Worm (Caenorhabditis elegans): ENCODE data around the gene wht-4.

DNA sequence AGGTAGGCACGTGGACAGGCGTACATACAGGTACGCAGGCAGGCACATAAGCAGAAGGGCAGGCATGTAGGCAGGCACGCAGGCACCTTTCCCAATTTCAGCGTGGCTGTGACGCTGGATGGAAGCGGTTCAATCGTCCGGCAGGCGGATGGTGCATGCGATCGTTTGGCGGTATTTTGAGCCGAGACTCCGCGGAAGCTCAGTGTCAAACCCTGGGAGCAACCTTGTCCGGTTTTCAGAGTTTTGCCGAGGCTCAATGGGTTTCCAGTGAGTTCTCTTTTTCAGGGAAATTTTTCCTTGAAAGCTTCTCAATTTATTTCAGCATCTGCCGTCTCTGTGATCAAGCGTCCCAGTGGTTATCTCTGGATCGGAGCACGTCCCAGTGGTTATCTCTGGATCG lies 28.5 kb upstream of the wht-4 start:
- no peak for TF ChIP-seq nhr-48 (tag; optimal IDR thresholded peaks at IDR 0.05)
- no peak for TF ChIP-seq nhr-10 (tag; optimal IDR thresholded peaks at IDR 0.05)
- TF ChIP-seq ceh-28 (tag; optimal IDR thresholded peaks at IDR 0.05), result no peak
- TF ChIP-seq egl-27 (tag; optimal IDR thresholded peaks at IDR 0.05), result no peak
- no peak for TF ChIP-seq lim-7 (GFP tag; IDR thresholded peaks at IDR 0.05)
- TF ChIP-seq tag-97 (GFP tag; IDR thresholded peaks at IDR 0.05), result no peak
- no peak for TF ChIP-seq daf-19 (GFP tag; conservative IDR thresholded peaks at IDR 0.05)

Measured in whole organism, L4 larva.